Worm (Caenorhabditis elegans) whole organism, L1 larva: ENCODE measurements around the gene lgc-11.

Experiments used
- aha-1 ChIP-seq: fragments of 150-350 bp; optimal IDR thresholded peaks from 2 replicates; lab custom pipeline; 2014; ENCODE audit warnings: missing biosample characterization, missing genetic modification characterization
- mdl-1 ChIP-seq, 2 experiments: fragments of 150-350 bp; optimal IDR thresholded peaks; 2 replicates each; lab custom pipeline; 2014 to 2017; ENCODE audit warnings: missing biosample characterization in 2 of 2, missing genetic modification characterization in 2 of 2, inconsistent platforms in 1 of 2
- nhr-20 ChIP-seq: sonication (generic microtip); optimal IDR thresholded peaks from 2 replicates; lab custom pipeline; 2016; ENCODE audit warnings: mild to moderate bottlenecking, missing genetic modification characterization, missing compliant biosample characterization
- nhr-76 ChIP-seq: sonication (generic microtip); optimal IDR thresholded peaks from 2 replicates; lab custom pipeline; 2017; ENCODE audit warnings: missing biosample characterization, missing genetic modification characterization

DNA sequence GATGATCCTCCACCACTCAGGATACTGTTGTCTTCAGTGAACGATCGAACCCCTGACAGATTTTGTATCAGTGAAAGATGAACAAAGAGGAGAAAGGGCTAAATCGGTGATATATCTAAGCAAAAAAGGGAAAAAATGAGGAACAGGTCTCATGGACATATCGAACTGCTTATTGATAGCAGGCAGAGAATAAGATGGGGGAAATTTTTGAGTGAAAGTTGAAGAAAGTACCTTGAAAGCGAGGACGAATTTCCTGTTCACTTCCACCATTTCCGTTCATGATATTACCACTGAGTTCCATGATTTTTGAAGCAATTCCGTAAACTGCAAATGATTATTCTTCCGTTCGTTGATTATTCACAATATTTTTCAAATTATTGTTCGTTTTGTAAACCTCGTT lies 46.9 kb upstream of the lgc-11 start:
- TF ChIP-seq mdl-1 (tag; optimal IDR thresholded peaks at IDR 0.05; lab: Kevin White, UChicago) (no peak), nhr-76 (tag; lab: Kevin White, UChicago) (no peak), nhr-20 (tag; lab: Kevin White, UChicago) (no peak), aha-1 (tag; lab: Kevin White, UChicago) (no peak)
